Worm (Caenorhabditis elegans): ENCODE results near the gene F47B10.4.

Gene F47B10.4

DNA sequence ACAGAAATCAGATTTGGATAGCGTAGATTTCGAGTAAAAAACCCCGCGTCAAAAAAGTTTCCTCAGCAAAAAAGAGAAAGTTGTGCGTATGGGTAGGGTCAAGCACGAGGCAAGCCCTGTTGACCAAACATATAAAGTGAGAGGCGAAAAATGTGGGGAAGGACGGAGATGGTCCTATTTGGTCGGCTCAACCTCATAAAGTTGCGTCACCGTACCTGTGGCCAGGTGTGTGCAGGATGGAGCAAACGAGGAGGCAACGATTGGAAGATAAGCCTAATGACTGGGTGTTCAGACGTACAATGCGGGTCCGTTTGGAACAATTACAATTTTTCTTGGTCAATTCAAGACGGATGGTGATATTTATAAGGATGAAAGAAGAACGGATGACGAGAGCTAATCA, 36.1 kb downstream of the F47B10.4 start:
- TF ChIP-seq lin-39 (tag; optimal IDR thresholded peaks at IDR 0.05) (no peak), lsy-2 (tag; optimal IDR thresholded peaks at IDR 0.05) (no peak), ztf-11 (tag; optimal IDR thresholded peaks at IDR 0.05) (no peak), fkh-4 (tag; optimal IDR thresholded peaks at IDR 0.05; ENCODE audit: borderline replicate concordance) (no peak), alr-1 (tag; optimal IDR thresholded peaks at IDR 0.05; ENCODE audit: borderline replicate concordance) (no peak), pax-3 (tag; optimal IDR thresholded peaks at IDR 0.05) (no peak), xbp-1 (tag; optimal IDR thresholded peaks at IDR 0.05) (no peak)

DNA sequence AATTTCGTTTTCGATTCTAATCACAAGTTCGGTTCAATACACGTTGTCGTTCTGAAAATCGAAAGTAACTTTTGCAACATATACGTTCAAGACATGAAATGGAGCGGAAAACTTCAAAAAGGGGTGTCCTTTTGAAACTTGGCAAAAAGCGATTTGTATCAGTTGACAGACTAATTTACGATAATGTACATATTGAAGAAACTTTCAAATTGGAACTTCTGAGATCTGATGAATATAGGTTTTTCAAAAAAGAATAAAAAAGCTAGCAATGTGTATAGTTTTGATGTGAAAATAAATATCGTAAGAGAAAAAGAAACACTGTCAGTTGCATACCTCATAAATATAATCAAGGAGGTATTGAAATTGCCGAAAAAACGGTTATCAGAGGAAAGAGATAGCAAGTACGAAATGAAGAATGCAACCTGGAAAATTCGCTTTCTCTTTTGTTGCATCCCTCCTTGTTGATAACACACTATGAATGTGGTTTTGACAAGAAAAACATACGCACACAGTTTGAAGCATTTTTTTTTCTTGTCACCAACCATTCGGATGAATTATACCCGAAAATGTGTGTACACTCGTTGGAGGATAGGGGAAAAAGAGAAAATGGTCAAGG, 38.0 kb downstream of the F47B10.4 start, which contains the start of gene dgn-1:
Gene dgn-1, minus strand, starts transcription at position 51 of the 616 bp plus-strand sequence.
- TF ChIP-seq lir-3 (tag; optimal IDR thresholded peaks at IDR 0.05; ENCODE audit: poor library complexity) (no peak), sox-4 (tag; optimal IDR thresholded peaks at IDR 0.05) (no peak), zip-4 (GFP tag; optimal IDR thresholded peaks at IDR 0.05) (no peak), mdl-1 (tag; optimal IDR thresholded peaks at IDR 0.05) (no peak), blmp-1 (tag; optimal IDR thresholded peaks at IDR 0.05) (peak; percentile 66), hlh-17 (GFP tag; optimal IDR thresholded peaks at IDR 0.05; ENCODE audit: borderline replicate concordance) (no peak), alr-1 (tag; optimal IDR thresholded peaks at IDR 0.05; ENCODE audit: borderline replicate concordance) (no peak), lsy-2 (tag; optimal IDR thresholded peaks at IDR 0.05) (no peak), ceh-63 (GFP tag; optimal IDR thresholded peaks at IDR 0.05) (no peak), unc-86 (tag; optimal IDR thresholded peaks at IDR 0.05) (no peak), F16B12.6 (tag; optimal IDR thresholded peaks at IDR 0.05) (no peak), ets-5 (GFP tag; IDR thresholded peaks at IDR 0.05) (no peak), fkh-8 (tag; optimal IDR thresholded peaks at IDR 0.05) (no peak), pax-3 (tag; optimal IDR thresholded peaks at IDR 0.05) (no peak), mef-2 (tag; optimal IDR thresholded peaks at IDR 0.05) (no peak), elt-2 (tag; optimal IDR thresholded peaks at IDR 0.05) (peak; percentile 58), nhr-77 (tag; optimal IDR thresholded peaks at IDR 0.05) (no peak), snu-23 (GFP tag; optimal IDR thresholded peaks at IDR 0.05) (no peak), nhr-47 (tag; optimal IDR thresholded peaks at IDR 0.05) (no peak), lin-14 (GFP tag; optimal IDR thresholded peaks at IDR 0.05) (peak; percentile 46), ceh-90 (tag; optimal IDR thresholded peaks at IDR 0.05) (no peak), C04F5.9 (tag; optimal IDR thresholded peaks at IDR 0.05) (no peak), unc-62 (GFP tag; optimal IDR thresholded peaks at IDR 0.05) (no peak), lin-35 (GFP tag; optimal IDR thresholded peaks at IDR 0.05) (peak in 1 of 2 experiments; percentile 12), sup-37 (GFP tag; optimal IDR thresholded peaks at IDR 0.05) (no peak), pqm-1 (tag; optimal IDR thresholded peaks at IDR 0.05) (peak; percentile 37), Y116A8C.19 (tag; optimal IDR thresholded peaks at IDR 0.05; ENCODE audit: borderline replicate concordance) (no peak), nhr-90 (tag; optimal IDR thresholded peaks at IDR 0.05; ENCODE audit: poor library complexity) (no peak), nhr-20 (tag; optimal IDR thresholded peaks at IDR 0.05) (peak; percentile 1), ceh-8 (GFP tag; optimal IDR thresholded peaks at IDR 0.05) (no peak), nhr-71 (tag; optimal IDR thresholded peaks at IDR 0.05) (no peak), nhr-237 (tag; optimal IDR thresholded peaks at IDR 0.05) (no peak), mab-9 (GFP tag; IDR thresholded peaks at IDR 0.05) (no peak)

DNA sequence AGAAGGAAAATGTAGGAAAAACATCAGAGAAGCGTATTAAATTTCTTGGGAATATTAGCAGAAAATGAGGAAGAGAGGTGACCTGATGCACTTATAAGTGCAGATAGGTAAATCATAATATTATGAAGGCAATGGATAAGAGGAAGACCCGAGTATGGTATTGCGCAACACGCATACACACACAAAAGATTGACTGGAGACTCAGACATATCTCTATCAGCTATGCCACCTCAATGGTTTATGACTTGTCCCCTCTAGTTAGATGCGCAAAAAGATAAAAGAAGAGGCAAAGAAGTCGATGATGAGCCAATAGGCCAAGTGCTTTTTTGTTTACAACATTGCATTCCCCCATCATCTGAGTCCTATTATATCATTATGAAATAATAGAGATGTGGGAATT, 41.0 kb downstream of the F47B10.4 start:
- TF ChIP-seq efl-1 (optimal IDR thresholded peaks at IDR 0.05) (no peak), efl-1 (GFP tag; optimal IDR thresholded peaks at IDR 0.05 in 1 of 2) (no peak), lin-14 (GFP tag; optimal IDR thresholded peaks at IDR 0.05) (peak; percentile 1)

Measured in whole organism, L1 larva.